Worm (Caenorhabditis elegans): ENCODE data around the gene srj-24.

ce11 chrV:712882-713281, 25.8 kb downstream of the srj-24 start, which contains the start of gene cyp-33C11:
- TF ChIP-seq zag-1 (tag; optimal IDR thresholded peaks at IDR 0.05) (no peak), ceh-82 (tag; optimal IDR thresholded peaks at IDR 0.05) (no peak), nhr-11 (tag; optimal IDR thresholded peaks at IDR 0.05) (no peak), nhr-237 (tag; optimal IDR thresholded peaks at IDR 0.05) (no peak), gmeb-1 (tag; optimal IDR thresholded peaks at IDR 0.05) (no peak), nhr-23 (tag; optimal IDR thresholded peaks at IDR 0.05) (no peak), mab-5 (tag; optimal IDR thresholded peaks at IDR 0.05) (no peak), unc-62 (GFP tag; optimal IDR thresholded peaks at IDR 0.05) (no peak), lin-11 (tag; optimal IDR thresholded peaks at IDR 0.05) (no peak), nhr-10 (tag; optimal IDR thresholded peaks at IDR 0.05) (no peak), egl-27 (tag; optimal IDR thresholded peaks at IDR 0.05) (no peak), unc-55 (GFP tag; optimal IDR thresholded peaks at IDR 0.05) (no peak)
